Worm (Caenorhabditis elegans) whole organism, late embryonic: ENCODE results near the gene C54D10.10.

Experiments
- C38D4.7 ChIP-seq: fragments of 200-800 bp; sonication (Bioruptor generic); optimal IDR thresholded peaks from 2 replicates; lab custom pipeline; 2018; ENCODE audit warnings: mild to moderate bottlenecking, missing genetic modification characterization, moderate library complexity, missing compliant biosample characterization
- ama-1 ChIP-seq: fragments of 150-350 bp; optimal IDR thresholded peaks from 2 replicates; lab custom pipeline; 2014
- ets-4 ChIP-seq: sonication (generic microtip); optimal IDR thresholded peaks from 2 replicates; lab custom pipeline; 2016; ENCODE audit warnings: missing genetic modification characterization, missing compliant biosample characterization
- nhr-11 ChIP-seq: fragments of 150-350 bp; optimal IDR thresholded peaks from 2 replicates; lab custom pipeline; 2014; ENCODE audit warnings: missing biosample characterization, missing genetic modification characterization
- tbx-2 ChIP-seq: sonication (generic microtip); optimal IDR thresholded peaks from 2 replicates; lab custom pipeline; 2016; ENCODE audit warnings: missing genetic modification characterization, missing compliant biosample characterization

DNA sequence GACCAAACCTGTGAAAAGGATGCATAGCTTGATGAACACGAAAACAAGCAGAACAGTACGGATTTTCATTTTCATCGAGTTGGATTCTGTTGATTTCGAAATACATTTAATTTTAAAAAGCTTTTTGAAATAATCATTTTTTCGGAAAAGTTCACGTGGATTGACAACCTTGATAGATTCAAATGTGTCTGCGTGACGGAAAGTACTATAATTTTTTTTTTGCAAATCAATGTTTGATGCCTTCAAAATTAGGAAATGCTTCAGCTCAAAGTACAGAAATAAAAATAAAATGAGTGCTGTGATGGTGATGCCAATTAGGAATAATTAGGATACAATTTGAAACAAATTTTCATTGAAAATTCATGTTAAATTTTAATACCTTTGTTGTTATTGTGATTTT is 29.0 kb downstream of the C54D10.10 start, which contains the start of gene C54D10.4:
- TF ChIP-seq C38D4.7 (GFP tag; lab: Kevin White, UChicago) (no peak), ama-1 (lab: Kevin White, UChicago) (no peak), ets-4 (tag; lab: Kevin White, UChicago) (no peak), tbx-2 (tag; lab: Kevin White, UChicago) (no peak), nhr-11 (tag; lab: Kevin White, UChicago) (no peak)
